Worm (Caenorhabditis elegans): ENCODE measurements around the gene ZC513.2.

ZC513.2 gene

ce11 chrV:8098239-8098638 is 44.0 kb downstream of the ZC513.2 start, which contains the start of gene str-145:
str-145 (minus strand) TSS chrV:8098339.
- no peak for TF ChIP-seq hlh-15 (tag; optimal IDR thresholded peaks at IDR 0.05)
- no peak for TF ChIP-seq ref-2 (tag; optimal IDR thresholded peaks at IDR 0.05)
- no peak for TF ChIP-seq dve-1 (tag; optimal IDR thresholded peaks at IDR 0.05)
- TF ChIP-seq hlh-8 (tag; optimal IDR thresholded peaks at IDR 0.05), result no peak
- TF ChIP-seq pros-1 (tag; optimal IDR thresholded peaks at IDR 0.05), result no peak
- no peak for TF ChIP-seq hlh-6 (tag; optimal IDR thresholded peaks at IDR 0.05)
- TF ChIP-seq npax-4 (tag; optimal IDR thresholded peaks at IDR 0.05), result no peak
- no peak for TF ChIP-seq tbx-7 (tag; optimal IDR thresholded peaks at IDR 0.05)
- no peak for TF ChIP-seq nhr-232 (tag; optimal IDR thresholded peaks at IDR 0.05)
- TF ChIP-seq nfya-1 (tag; optimal IDR thresholded peaks at IDR 0.05), result no peak
- TF ChIP-seq gmeb-2 (tag; optimal IDR thresholded peaks at IDR 0.05), result no peak
- no peak for TF ChIP-seq ceh-34 (tag; optimal IDR thresholded peaks at IDR 0.05)
- no peak for TF ChIP-seq ceh-45 (GFP tag; IDR thresholded peaks at IDR 0.05)
- TF ChIP-seq che-1 (tag; optimal IDR thresholded peaks at IDR 0.05), result no peak
- no peak for TF ChIP-seq ceh-48 (tag; optimal IDR thresholded peaks at IDR 0.05)
- no peak for TF ChIP-seq sox-4 (tag; optimal IDR thresholded peaks at IDR 0.05)
- no peak for TF ChIP-seq ceh-14 (tag; optimal IDR thresholded peaks at IDR 0.05)

ce11 chrV:8099306-8099705 is 45.1 kb downstream of the ZC513.2 start, which contains the start of gene sdz-23:
sdz-23 (plus strand) TSS chrV:8099606.
- no peak for TF ChIP-seq ttx-3 (tag; optimal IDR thresholded peaks at IDR 0.05)
- TF ChIP-seq rnt-1 (tag; optimal IDR thresholded peaks at IDR 0.05), result no peak
- no peak for TF ChIP-seq dmd-4 (tag; optimal IDR thresholded peaks at IDR 0.05; ENCODE audit: borderline replicate concordance)
- TF ChIP-seq che-1 (tag; optimal IDR thresholded peaks at IDR 0.05), result no peak

DNA sequence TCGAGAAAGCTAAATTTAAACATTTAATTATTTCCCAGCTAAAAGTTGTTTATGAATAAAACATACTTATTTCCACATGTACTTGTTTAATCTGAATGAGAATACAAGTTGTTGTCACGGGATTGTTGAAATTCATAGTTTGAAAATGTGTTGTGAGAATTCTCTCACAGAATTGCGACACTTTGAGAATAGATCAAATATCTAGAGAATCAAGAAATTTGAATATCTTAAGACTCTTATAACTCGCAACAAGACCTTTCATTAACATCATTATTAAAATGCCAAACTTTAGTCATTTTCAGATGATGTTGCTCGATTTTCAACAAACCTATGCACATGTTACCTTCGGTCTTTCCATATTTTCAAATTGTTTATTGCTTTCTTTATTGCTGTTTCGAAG is 48.7 kb downstream of the ZC513.2 start, which contains the start of gene str-90:
Gene str-90 (plus strand): TSS at position 301 of the 400 bp plus-strand sequence.
- no peak for TF ChIP-seq nhr-232 (tag; optimal IDR thresholded peaks at IDR 0.05)
- TF ChIP-seq ceh-31 (tag; optimal IDR thresholded peaks at IDR 0.05), result no peak
- TF ChIP-seq syd-9 (tag; optimal IDR thresholded peaks at IDR 0.05), result no peak
- TF ChIP-seq Y22D7AL.16 (tag; optimal IDR thresholded peaks at IDR 0.05), result no peak
- no peak for TF ChIP-seq ceh-14 (tag; optimal IDR thresholded peaks at IDR 0.05)
- TF ChIP-seq T23F11.4 (GFP tag; optimal IDR thresholded peaks at IDR 0.05), result no peak
- TF ChIP-seq unc-3 (GFP tag; conservative IDR thresholded peaks at IDR 0.05), result no peak
- no peak for TF ChIP-seq unc-3 (tag; optimal IDR thresholded peaks at IDR 0.05)
- no peak for TF ChIP-seq hlh-15 (tag; optimal IDR thresholded peaks at IDR 0.05)
- no peak for TF ChIP-seq eyg-1 (tag; optimal IDR thresholded peaks at IDR 0.05)
- TF ChIP-seq lin-11 (tag; optimal IDR thresholded peaks at IDR 0.05), result no peak
- no peak for TF ChIP-seq K09A11.1 (tag; optimal IDR thresholded peaks at IDR 0.05; ENCODE audit: insufficient read depth)
- no peak for TF ChIP-seq pqm-1 (tag; optimal IDR thresholded peaks at IDR 0.05)

DNA sequence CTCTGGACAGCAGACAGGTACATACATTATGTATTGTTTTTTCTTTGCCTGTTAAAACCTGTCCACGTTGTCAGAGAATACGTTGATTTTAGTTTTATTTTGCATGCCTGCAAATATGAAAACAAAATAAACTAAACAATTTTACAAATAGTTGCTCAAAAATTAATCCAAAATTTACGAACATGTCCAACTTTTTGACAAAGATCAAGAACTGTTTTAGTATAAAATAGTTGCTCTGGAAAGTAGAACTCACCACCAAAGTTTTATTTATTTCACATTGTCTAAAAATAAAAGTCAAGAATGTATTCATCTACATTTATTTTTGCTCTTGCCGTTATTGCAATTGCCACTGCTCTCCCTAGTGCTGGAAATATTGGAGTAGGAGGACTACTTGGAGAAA is 50.2 kb downstream of the ZC513.2 start, which contains the start of gene srlf-16:
Gene srlf-16 (plus strand): TSS at position 301 of the 400 bp plus-strand sequence.
- TF ChIP-seq ahr-1 (tag; optimal IDR thresholded peaks at IDR 0.05) (no peak), F13H6.1 (tag; optimal IDR thresholded peaks at IDR 0.05) (no peak), ceh-30 (tag; optimal IDR thresholded peaks at IDR 0.05) (no peak), npax-4 (tag; optimal IDR thresholded peaks at IDR 0.05) (no peak), dmd-4 (tag; optimal IDR thresholded peaks at IDR 0.05; ENCODE audit: borderline replicate concordance) (no peak), ref-2 (tag; optimal IDR thresholded peaks at IDR 0.05) (no peak), lin-11 (tag; optimal IDR thresholded peaks at IDR 0.05) (no peak), ceh-2 (tag; optimal IDR thresholded peaks at IDR 0.05) (no peak), pag-3 (tag; optimal IDR thresholded peaks at IDR 0.05; ENCODE audit: borderline replicate concordance) (no peak), C38D4.7 (GFP tag; optimal IDR thresholded peaks at IDR 0.05) (no peak), ceh-22 (tag; optimal IDR thresholded peaks at IDR 0.05) (no peak), zip-5 (tag; optimal IDR thresholded peaks at IDR 0.05) (no peak), unc-3 (GFP tag; conservative IDR thresholded peaks at IDR 0.05) (no peak), unc-3 (tag; optimal IDR thresholded peaks at IDR 0.05) (no peak), nhr-232 (tag; optimal IDR thresholded peaks at IDR 0.05) (no peak), hlh-30 (tag; optimal IDR thresholded peaks at IDR 0.05; ENCODE audit: insufficient read depth) (no peak), ets-4 (tag; optimal IDR thresholded peaks at IDR 0.05) (no peak), fax-1 (tag; optimal IDR thresholded peaks at IDR 0.05) (no peak), tbx-2 (tag; optimal IDR thresholded peaks at IDR 0.05) (no peak), elt-4 (tag; optimal IDR thresholded peaks at IDR 0.05) (no peak)
